Worm (Caenorhabditis elegans) whole organism, early embryonic: ENCODE measurements around the gene K02A2.1.

ENCODE experiments used
- B0310.2 ChIP-seq: sonication (generic microtip); optimal IDR thresholded peaks from 2 replicates; lab custom pipeline; 2016; ENCODE audit warnings: mild to moderate bottlenecking, missing genetic modification characterization, missing compliant biosample characterization
- F13C5.2 ChIP-seq: sonication (generic microtip); optimal IDR thresholded peaks from 2 replicates; lab custom pipeline; 2017; ENCODE audit warnings: mild to moderate bottlenecking, missing genetic modification characterization, inconsistent platforms, missing compliant biosample characterization
- aly-1 ChIP-seq: sonication (generic microtip); optimal IDR thresholded peaks from 2 replicates; lab custom pipeline; 2016; ENCODE audit warnings: missing genetic modification characterization, missing compliant biosample characterization
- ama-1 ChIP-seq: fragments of 150-350 bp; optimal IDR thresholded peaks from 2 replicates; lab custom pipeline; 2014
- ceh-13 ChIP-seq: fragments of 200-800 bp; sonication (Bioruptor generic); optimal IDR thresholded peaks from 2 replicates; lab custom pipeline; 2018; ENCODE audit warnings: mild to moderate bottlenecking, missing genetic modification characterization, missing compliant biosample characterization
- ceh-36 ChIP-seq: sonication (generic microtip); optimal IDR thresholded peaks from 2 replicates; lab custom pipeline; 2016; ENCODE audit warnings: missing genetic modification characterization, inconsistent platforms, missing compliant biosample characterization
- ets-7 ChIP-seq: sonication (generic microtip); optimal IDR thresholded peaks from 2 replicates; lab custom pipeline; 2016; ENCODE audit warnings: missing genotype, missing genetic modification characterization, missing compliant biosample characterization
- flt-1 ChIP-seq: fragments of 200-800 bp; sonication (Bioruptor generic); IDR thresholded peaks from 2 replicates; pipeline ENCODE4 v1.3.6; 2022; ENCODE audit warnings: missing genetic modification characterization, missing compliant biosample characterization
- hmg-4 ChIP-seq: fragments of 200-800 bp; sonication (Bioruptor generic); optimal IDR thresholded peaks from 2 replicates; lab custom pipeline; 2018; ENCODE audit warnings: mild to moderate bottlenecking, missing genetic modification characterization, missing compliant biosample characterization
- hnd-1 ChIP-seq: sonication (generic microtip); optimal IDR thresholded peaks from 2 replicates; lab custom pipeline; 2016; ENCODE audit warnings: missing genetic modification characterization, missing compliant biosample characterization
- scrt-1 ChIP-seq: fragments of 200-800 bp; sonication (Bioruptor generic); IDR thresholded peaks from 2 replicates; pipeline ENCODE4 v1.3.6; 2022; ENCODE audit warnings: missing genetic modification characterization, missing compliant biosample characterization
- sea-1 ChIP-seq: fragments of 200-800 bp; sonication (Bioruptor generic); conservative IDR thresholded peaks from 2 replicates; pipeline ENCODE4 v1.3.6; 2022; ENCODE audit warnings: missing genetic modification characterization, missing compliant biosample characterization
- tbx-11 ChIP-seq: fragments of 200-800 bp; sonication (Bioruptor generic); IDR thresholded peaks from 2 replicates; pipeline ENCODE4 v1.3.6; 2022; ENCODE audit warnings: missing genetic modification characterization, missing compliant biosample characterization
- tbx-37 ChIP-seq: fragments of 200-800 bp; sonication (Bioruptor generic); conservative IDR thresholded peaks from 2 replicates; pipeline ENCODE4 v1.3.6; 2022; ENCODE audit warnings: missing genetic modification reagents, missing genetic modification characterization, missing compliant biosample characterization

ce11 chrII:7420157-7420556 is 14.9 kb upstream of the K02A2.1 start:
- TF ChIP-seq hmg-4 (GFP tag; lab: Kevin White, UChicago) (no peak), ama-1 (no peak), tbx-11 (GFP tag; lab: Robert Waterston, UW) (no peak), sea-1 (no peak), hnd-1 (no peak), ceh-36 (tag; lab: Kevin White, UChicago) (no peak), F13C5.2 (tag; lab: Kevin White, UChicago) (no peak), aly-1 (tag; lab: Kevin White, UChicago) (no peak), flt-1 (GFP tag; lab: Robert Waterston, UW) (no peak), ceh-13 (no peak), ets-7 (no peak), tbx-37 (GFP tag; lab: Robert Waterston, UW) (no peak), scrt-1 (GFP tag; lab: Robert Waterston, UW) (no peak), B0310.2 (tag; lab: Kevin White, UChicago) (no peak)
